Worm (Caenorhabditis elegans): ENCODE measurements around the gene nspb-1.
"Not testable (repeated sequence)": the region's sequence is repeated elsewhere in the genome, so short reads cannot be mapped to it uniquely, and the experiment has no call there.

nspb-1 gene

DNA sequence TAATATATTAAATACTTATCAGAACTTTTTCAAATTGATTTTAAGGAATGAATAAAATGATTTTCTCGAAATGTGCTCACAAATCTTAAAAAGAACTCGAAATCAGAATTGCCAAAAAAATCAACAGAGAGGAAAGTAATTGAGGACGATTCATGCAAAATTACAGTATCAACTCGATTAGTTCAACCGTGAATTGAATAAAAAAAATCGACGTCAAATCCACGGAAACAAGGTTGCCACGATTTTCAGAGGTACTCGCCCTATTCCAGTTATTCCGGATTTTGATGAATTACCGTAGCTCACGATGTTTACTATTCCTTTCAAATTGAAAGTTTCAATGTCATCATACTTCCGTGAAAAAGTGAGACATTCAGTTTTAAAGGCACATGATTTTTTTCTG lies 11.5 kb upstream of the nspb-1 start, which contains the start of gene F15B10.3:
Gene F15B10.3, plus strand, starts transcription at position 301 of the 400 bp plus-strand sequence.
- TF ChIP-seq ceh-13 (GFP tag; optimal IDR thresholded peaks at IDR 0.05) (no peak), tra-4 (tag; optimal IDR thresholded peaks at IDR 0.05) (no peak), B0310.2 (tag; optimal IDR thresholded peaks at IDR 0.05) (no peak), tbx-37 (GFP tag; conservative IDR thresholded peaks at IDR 0.05) (no peak), scrt-1 (GFP tag; IDR thresholded peaks at IDR 0.05) (no peak), F13C5.2 (tag; optimal IDR thresholded peaks at IDR 0.05) (no peak)

DNA sequence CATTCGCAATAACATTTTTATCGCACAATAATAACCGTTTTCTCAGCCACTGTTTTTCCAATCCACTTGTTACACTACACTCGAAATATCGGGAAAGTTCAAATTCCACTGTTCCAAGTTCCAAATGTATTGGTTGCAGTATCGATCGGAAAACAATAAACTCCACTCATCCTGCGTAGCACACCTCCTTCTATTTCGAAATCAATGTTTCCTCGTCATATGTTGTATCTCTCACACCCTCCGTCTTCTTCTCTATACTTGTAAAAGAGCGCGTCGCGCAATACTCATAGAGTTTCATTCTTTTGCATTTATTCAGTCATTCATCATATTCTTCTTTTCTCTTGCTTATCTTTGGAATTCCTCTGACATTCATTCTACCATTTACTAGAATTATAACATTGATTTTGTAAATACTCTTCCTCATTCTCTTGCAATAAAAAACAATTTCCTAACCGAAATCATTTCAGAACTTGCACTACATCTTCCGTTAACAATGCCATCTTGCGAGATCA lies 10.4 kb upstream of the nspb-1 start, which contains the start of gene sup-36:
Gene sup-36, plus strand, starts transcription at position 462 of the 512 bp plus-strand sequence.
- TF ChIP-seq scrt-1 (GFP tag; IDR thresholded peaks at IDR 0.05) = no peak
- no peak for TF ChIP-seq hnd-1 (tag; optimal IDR thresholded peaks at IDR 0.05)
- TF ChIP-seq aly-1 (tag; optimal IDR thresholded peaks at IDR 0.05) = no peak
- no peak for TF ChIP-seq hmbx-1 (tag; optimal IDR thresholded peaks at IDR 0.05)
- TF ChIP-seq pes-1 (GFP tag; IDR thresholded peaks at IDR 0.05) = no peak
- no peak for TF ChIP-seq F13C5.2 (tag; optimal IDR thresholded peaks at IDR 0.05)
- TF ChIP-seq ama-1 (optimal IDR thresholded peaks at IDR 0.05) = no peak
- no peak for TF ChIP-seq tbx-37 (GFP tag; conservative IDR thresholded peaks at IDR 0.05)

DNA sequence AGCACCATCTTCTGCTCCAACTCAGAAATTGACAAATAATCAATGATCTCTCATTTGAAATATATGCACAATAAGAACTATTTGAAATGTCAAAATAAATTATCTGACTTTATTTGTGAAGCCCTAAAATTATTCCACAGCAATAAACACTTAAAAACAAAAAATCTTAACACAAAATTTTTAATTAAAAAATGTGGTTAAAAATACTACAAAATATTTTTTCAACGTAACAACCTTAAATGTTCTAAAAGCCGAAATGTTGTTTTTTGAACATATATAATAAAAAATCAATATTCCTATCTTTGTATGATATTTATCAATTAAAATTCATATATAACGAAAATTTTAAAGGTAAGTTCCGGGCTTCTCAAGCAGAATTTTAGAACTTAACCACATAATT lies 8.5 kb upstream of the nspb-1 start, which contains the start of gene F38A5.8:
Gene F38A5.8, plus strand, starts transcription at position 301 of the 400 bp plus-strand sequence.
- TF ChIP-seq ets-7 (tag; optimal IDR thresholded peaks at IDR 0.05) (no peak), scrt-1 (GFP tag; IDR thresholded peaks at IDR 0.05) (no peak), hnd-1 (tag; optimal IDR thresholded peaks at IDR 0.05) (no peak), tbx-11 (GFP tag; IDR thresholded peaks at IDR 0.05) (no peak), aly-1 (tag; optimal IDR thresholded peaks at IDR 0.05) (no peak), ama-1 (optimal IDR thresholded peaks at IDR 0.05) (no peak), flt-1 (GFP tag; IDR thresholded peaks at IDR 0.05) (no peak), F13C5.2 (tag; optimal IDR thresholded peaks at IDR 0.05) (no peak), ceh-13 (GFP tag; optimal IDR thresholded peaks at IDR 0.05) (no peak), hmbx-1 (tag; optimal IDR thresholded peaks at IDR 0.05) (no peak), hmg-4 (GFP tag; optimal IDR thresholded peaks at IDR 0.05) (no peak), B0310.2 (tag; optimal IDR thresholded peaks at IDR 0.05) (no peak), tra-4 (tag; optimal IDR thresholded peaks at IDR 0.05) (no peak)

DNA sequence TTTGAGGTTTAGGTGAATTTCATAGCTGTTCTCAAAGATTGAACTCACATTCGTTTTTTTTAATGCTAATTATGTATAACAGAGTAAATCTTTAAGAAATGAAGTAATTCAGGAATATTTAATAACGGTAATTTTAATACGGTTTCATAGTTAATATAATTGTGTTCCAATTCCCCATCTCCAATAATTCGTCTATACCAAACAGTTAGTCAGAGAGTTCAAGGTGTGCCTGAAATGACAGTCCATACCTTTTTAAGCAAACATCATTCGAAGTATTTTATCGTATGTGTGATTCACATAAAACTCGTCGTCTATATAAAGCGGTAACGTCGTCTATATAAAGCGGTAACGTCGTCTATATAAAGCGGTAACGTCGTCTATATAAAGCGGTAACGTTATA lies 7.8 kb upstream of the nspb-1 start, which contains the start of gene nspb-5:
Gene nspb-5, plus strand, starts transcription at position 301 of the 400 bp plus-strand sequence.
- not testable (repeated sequence) for TF ChIP-seq ceh-36 (tag; optimal IDR thresholded peaks at IDR 0.05); ceh-13 (GFP tag; optimal IDR thresholded peaks at IDR 0.05); hmbx-1 (tag; optimal IDR thresholded peaks at IDR 0.05)

DNA sequence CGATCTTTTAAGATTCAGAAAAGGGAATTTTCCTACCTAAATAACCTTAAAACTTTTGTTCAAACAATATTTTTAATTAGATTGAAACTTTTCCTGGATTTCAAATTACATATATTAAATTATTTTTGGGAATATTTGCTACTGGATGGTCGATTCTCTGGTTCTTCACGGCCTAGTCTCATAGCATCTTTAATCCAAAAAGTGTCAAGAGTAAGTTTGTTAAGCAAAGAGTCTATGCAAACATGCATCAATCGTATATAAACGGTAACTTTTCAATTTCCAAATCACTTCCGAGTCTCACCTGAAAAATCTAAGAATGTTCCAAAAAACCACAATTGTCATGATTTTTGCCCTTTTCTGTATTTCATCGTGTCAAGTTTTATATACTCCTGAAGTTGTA lies 7.0 kb upstream of the nspb-1 start, which contains the start of gene nspb-4:
Gene nspb-4, plus strand, starts transcription at position 301 of the 400 bp plus-strand sequence.
- not testable (repeated sequence) for TF ChIP-seq scrt-1 (GFP tag; IDR thresholded peaks at IDR 0.05); ceh-13 (GFP tag; optimal IDR thresholded peaks at IDR 0.05); ama-1 (optimal IDR thresholded peaks at IDR 0.05)

DNA sequence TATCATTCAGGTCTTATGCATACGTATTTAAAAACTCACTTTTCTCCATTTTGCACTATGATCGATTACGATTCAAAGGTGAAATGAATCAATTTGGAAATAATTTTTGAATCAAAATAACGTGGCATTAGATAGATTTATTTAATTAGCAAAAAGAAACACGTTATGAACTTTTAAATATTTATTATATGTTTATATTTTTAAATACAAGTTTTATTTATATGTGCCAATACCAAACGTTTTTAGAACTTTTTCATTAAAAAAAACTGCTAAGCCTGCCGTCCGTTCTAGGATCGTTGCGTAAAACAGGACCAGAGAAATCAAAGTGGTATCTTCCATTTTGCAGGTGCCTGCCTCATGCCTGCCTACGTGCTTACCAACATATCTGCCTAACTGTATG lies 6.4 kb upstream of the nspb-1 start, which contains the start of gene F38A5.6:
Gene F38A5.6, minus strand, starts transcription at position 101 of the 400 bp plus-strand sequence.
- no peak for TF ChIP-seq tra-4 (tag; optimal IDR thresholded peaks at IDR 0.05)
- TF ChIP-seq B0310.2 (tag; optimal IDR thresholded peaks at IDR 0.05) = no peak
- TF ChIP-seq ceh-13 (GFP tag; optimal IDR thresholded peaks at IDR 0.05) = no peak
- TF ChIP-seq tbx-11 (GFP tag; IDR thresholded peaks at IDR 0.05) = no peak
- no peak for TF ChIP-seq flt-1 (GFP tag; IDR thresholded peaks at IDR 0.05)
- TF ChIP-seq ets-7 (tag; optimal IDR thresholded peaks at IDR 0.05) = no peak
- TF ChIP-seq hmg-4 (GFP tag; optimal IDR thresholded peaks at IDR 0.05) = no peak
- TF ChIP-seq pes-1 (GFP tag; IDR thresholded peaks at IDR 0.05) = no peak
- no peak for TF ChIP-seq tbx-37 (GFP tag; conservative IDR thresholded peaks at IDR 0.05)

DNA sequence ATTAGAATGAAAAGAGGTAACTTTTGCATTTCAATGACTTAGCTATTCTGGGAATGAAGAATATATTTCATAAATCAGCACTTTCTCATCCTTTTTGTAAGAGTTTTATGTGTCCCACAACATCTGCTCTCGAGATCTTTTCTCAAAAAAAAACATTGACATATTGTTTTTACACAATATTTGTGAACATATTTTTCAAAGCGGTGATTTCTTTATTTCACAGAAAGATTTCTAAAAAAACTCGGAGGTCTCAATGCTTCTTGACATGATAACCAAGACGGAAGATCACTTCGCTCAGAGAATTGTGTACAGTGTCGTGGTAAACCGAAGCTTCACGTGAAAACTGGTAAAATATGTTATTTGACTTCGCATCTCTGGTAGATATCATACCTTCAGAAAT lies 5.0 kb upstream of the nspb-1 start, which contains the start of gene F38A5.22:
Gene F38A5.22, minus strand, starts transcription at position 29 of the 400 bp plus-strand sequence.
- no peak for TF ChIP-seq aly-1 (tag; optimal IDR thresholded peaks at IDR 0.05)
- TF ChIP-seq ceh-36 (tag; optimal IDR thresholded peaks at IDR 0.05) = no peak
- TF ChIP-seq ama-1 (optimal IDR thresholded peaks at IDR 0.05) = no peak
- TF ChIP-seq hmg-4 (GFP tag; optimal IDR thresholded peaks at IDR 0.05) = no peak
- no peak for TF ChIP-seq pes-1 (GFP tag; IDR thresholded peaks at IDR 0.05)
- no peak for TF ChIP-seq tbx-37 (GFP tag; conservative IDR thresholded peaks at IDR 0.05)
- TF ChIP-seq B0310.2 (tag; optimal IDR thresholded peaks at IDR 0.05) = no peak
- no peak for TF ChIP-seq ets-7 (tag; optimal IDR thresholded peaks at IDR 0.05)

DNA sequence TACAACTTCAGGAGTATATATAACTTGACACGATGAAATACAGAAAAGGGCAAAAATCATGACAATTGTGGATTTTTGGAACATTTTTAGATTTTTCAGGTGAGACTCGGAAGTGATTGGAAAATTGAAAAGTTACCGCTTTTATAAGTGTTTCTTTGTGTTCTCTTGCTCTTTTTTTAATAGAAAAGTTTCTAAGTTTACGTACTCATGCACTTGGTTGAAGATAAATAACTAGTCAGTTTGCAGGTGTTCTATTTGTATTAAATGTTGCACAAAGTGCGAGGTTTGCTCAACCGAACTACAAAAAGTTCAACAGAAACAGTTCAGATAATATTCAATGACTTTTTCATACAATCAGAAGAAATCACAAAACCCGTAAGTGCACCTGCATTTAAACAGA lies 4.0 kb upstream of the nspb-1 start, which contains the start of gene nspb-3:
Gene nspb-3, minus strand, starts transcription at position 101 of the 400 bp plus-strand sequence.
- TF ChIP-seq ets-7 (tag; optimal IDR thresholded peaks at IDR 0.05); hmbx-1 (tag; optimal IDR thresholded peaks at IDR 0.05); hmg-4 (GFP tag; optimal IDR thresholded peaks at IDR 0.05): not testable (repeated sequence)

DNA sequence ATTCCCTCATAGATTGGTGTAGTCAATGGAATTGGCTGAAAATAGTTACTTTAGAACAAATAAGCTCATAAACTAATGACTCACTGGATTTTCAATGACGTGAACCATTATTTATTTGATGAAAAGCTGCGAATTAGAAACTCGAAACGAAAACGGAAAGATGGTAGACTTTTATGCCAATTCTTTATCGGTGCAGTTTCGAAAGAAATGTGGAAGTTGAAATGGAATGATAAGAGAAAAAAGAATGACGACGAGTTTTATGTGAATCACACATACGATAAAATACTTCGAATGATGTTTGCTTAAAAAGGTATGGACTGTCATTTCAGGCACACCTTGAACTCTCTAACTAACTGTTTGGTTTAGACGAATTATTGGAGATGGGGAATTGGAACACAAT lies 881 bp downstream of the nspb-1 start, which contains the start of the genes lec-11 and irld-7:
Gene lec-11, minus strand, starts transcription at position 126 of the 400 bp plus-strand sequence.
Gene irld-7, plus strand, starts transcription at position 332 of the 400 bp plus-strand sequence.
- TF ChIP-seq hmg-4 (GFP tag; optimal IDR thresholded peaks at IDR 0.05) = no peak
- no peak for TF ChIP-seq scrt-1 (GFP tag; IDR thresholded peaks at IDR 0.05)
- no peak for TF ChIP-seq ets-7 (tag; optimal IDR thresholded peaks at IDR 0.05)
- no peak for TF ChIP-seq B0310.2 (tag; optimal IDR thresholded peaks at IDR 0.05)
- no peak for TF ChIP-seq tra-4 (tag; optimal IDR thresholded peaks at IDR 0.05)
- no peak for TF ChIP-seq aly-1 (tag; optimal IDR thresholded peaks at IDR 0.05)
- TF ChIP-seq hmbx-1 (tag; optimal IDR thresholded peaks at IDR 0.05) = no peak
- TF ChIP-seq sea-1 (GFP tag; conservative IDR thresholded peaks at IDR 0.05) = no peak
- TF ChIP-seq flt-1 (GFP tag; IDR thresholded peaks at IDR 0.05) = no peak
- TF ChIP-seq ceh-13 (GFP tag; optimal IDR thresholded peaks at IDR 0.05) = no peak
- TF ChIP-seq F13C5.2 (tag; optimal IDR thresholded peaks at IDR 0.05) = no peak
- no peak for TF ChIP-seq tbx-37 (GFP tag; conservative IDR thresholded peaks at IDR 0.05)
- TF ChIP-seq ama-1 (optimal IDR thresholded peaks at IDR 0.05) = no peak
- no peak for TF ChIP-seq pes-1 (GFP tag; IDR thresholded peaks at IDR 0.05)

Measured in whole organism, early embryonic.